Worm (Caenorhabditis elegans): ENCODE data around the gene rpb-8.

DNA sequence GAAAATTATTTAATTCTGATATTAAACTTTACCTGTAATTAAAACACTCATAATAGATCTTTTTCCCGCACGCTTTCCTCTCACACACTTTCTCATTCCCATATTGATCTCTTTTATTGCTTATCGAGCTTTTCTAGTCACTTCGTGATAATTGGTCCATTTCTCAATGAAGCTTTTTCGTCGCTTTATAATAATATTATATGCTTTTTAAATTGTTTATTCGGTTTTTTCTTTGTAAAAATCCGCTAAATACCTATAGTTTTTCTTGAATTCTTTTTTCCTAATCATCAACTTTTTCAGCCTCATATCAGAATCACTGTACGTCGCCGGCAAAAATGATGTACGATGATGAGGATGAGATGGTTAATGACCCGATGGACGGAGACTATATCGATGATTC lies 21.5 kb upstream of the rpb-8 start, which contains the start of gene rpb-2:
- TF ChIP-seq ama-1 (optimal IDR thresholded peaks at IDR 0.05): no peak
- TF ChIP-seq nhr-237 (tag; optimal IDR thresholded peaks at IDR 0.05): no peak
- TF ChIP-seq cey-2 (tag; optimal IDR thresholded peaks at IDR 0.05; ENCODE audit: borderline replicate concordance, insufficient read depth): no peak
- TF ChIP-seq zip-11 (GFP tag; IDR thresholded peaks at IDR 0.05): no peak
- TF ChIP-seq ceh-44 (GFP tag; IDR thresholded peaks at IDR 0.05): no peak
- TF ChIP-seq nhr-28 (tag; optimal IDR thresholded peaks at IDR 0.05): no peak
- TF ChIP-seq nhr-25 (tag; optimal IDR thresholded peaks at IDR 0.05; ENCODE audit: borderline replicate concordance, insufficient read depth): no peak
- TF ChIP-seq mdl-1 (tag; optimal IDR thresholded peaks at IDR 0.05): no peak

All from whole organism, L4 larva.